Worm (Caenorhabditis elegans) whole organism, mixed stage, embryonic: ENCODE results near the gene irld-21.

Source experiments
- elt-3 ChIP-seq: fragments of 150-350 bp; optimal IDR thresholded peaks from 2 replicates; lab custom pipeline; 2014; ENCODE audit warnings: missing biosample characterization, missing genetic modification characterization
- nhr-237 ChIP-seq: fragments of 150-350 bp; optimal IDR thresholded peaks from 2 replicates; lab custom pipeline; 2014; ENCODE audit warnings: missing biosample characterization, missing genetic modification characterization
- nhr-28 ChIP-seq: fragments of 150-350 bp; optimal IDR thresholded peaks from 2 replicates; lab custom pipeline; 2014; ENCODE audit warnings: missing biosample characterization, missing genetic modification characterization
- unc-62 ChIP-seq: fragments of 150-350 bp; optimal IDR thresholded peaks from 2 replicates; lab custom pipeline; 2014; ENCODE audit warnings: missing biosample characterization, missing genetic modification reagents, missing genetic modification characterization

- no peak for TF ChIP-seq elt-3 (tag; lab: Kevin White, UChicago)
- no peak for TF ChIP-seq unc-62 (GFP tag; lab: Kevin White, UChicago)
- no peak for TF ChIP-seq nhr-28
- no peak for TF ChIP-seq nhr-237 (tag; lab: Kevin White, UChicago)
Observed at ce11 chrIV:10141930-10142505, 19.9 kb upstream of the irld-21 start, which contains the start of the genes gst-2, gst-4 and dhs-12.
